Fruit fly (Drosophila melanogaster): Measurements from ENCODE around the gene Cp38.

Gene Cp38

DNA sequence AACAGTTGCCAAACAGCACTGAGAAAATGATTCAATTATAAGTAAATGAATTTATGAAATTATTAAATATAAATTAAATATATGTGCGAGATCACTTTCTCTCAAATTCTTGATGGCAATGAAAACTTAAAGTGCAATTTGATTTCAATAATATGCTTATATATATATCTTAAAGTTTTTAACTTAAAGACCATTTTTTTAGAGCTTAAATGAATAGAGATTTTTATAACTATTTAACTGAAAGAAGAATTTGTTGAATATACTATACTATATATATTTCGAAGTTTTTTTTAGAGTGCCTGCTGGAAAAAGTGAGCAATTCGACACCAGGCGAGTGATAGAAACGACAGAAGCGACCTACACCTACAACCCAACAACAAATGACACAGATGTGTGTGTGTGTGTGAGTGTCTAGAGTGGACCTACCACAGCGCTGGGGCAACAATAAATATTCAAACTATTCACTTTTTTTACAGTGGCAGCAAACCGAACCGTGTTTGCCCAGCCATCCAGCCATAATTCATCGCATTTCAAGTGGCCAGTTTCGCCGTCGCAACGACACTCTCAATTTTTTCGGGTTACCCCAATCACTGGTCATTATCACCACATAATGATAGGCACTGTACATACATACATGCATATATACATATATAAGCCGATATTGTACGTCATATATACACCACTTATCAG lies 36.6 kb upstream of the Cp38 start (continued):
- TF ChIP-seq CG9609 (GFP tag; optimal IDR thresholded peaks at IDR 0.05) (no peak), GATAe (GFP tag; conservative IDR thresholded peaks at IDR 0.05) (0 out of 2 replicates have a peak, but pooled peaks have one; percentile 17), Vsx1 (GFP tag; optimal IDR thresholded peaks at IDR 0.05) (no peak), BtbVII (GFP tag; optimal IDR thresholded peaks at IDR 0.05) (peak; percentile 11), CG17186 (GFP tag; optimal IDR thresholded peaks at IDR 0.05) (no peak), CG2116 (GFP tag; optimal IDR thresholded peaks at IDR 0.05) (peak; percentile 4), nerfin-2 (GFP tag; IDR thresholded peaks at IDR 0.05; ENCODE audit: partially characterized antibody) (no peak), CG15269 (tag; optimal IDR thresholded peaks at IDR 0.05) (peak; percentile 57), B-H2 (GFP tag; optimal IDR thresholded peaks at IDR 0.05) (no peak), Sox102F (GFP tag; optimal IDR thresholded peaks at IDR 0.05) (peak; percentile 72), fd102C (GFP tag; optimal IDR thresholded peaks at IDR 0.05) (no peak), Hmr (GFP tag; optimal IDR thresholded peaks at IDR 0.05) (peak; percentile 46), gcm (GFP tag; optimal IDR thresholded peaks at IDR 0.05) (peak; percentile 73), ara (GFP tag; IDR thresholded peaks at IDR 0.05) (no peak), CG14710 (tag; optimal IDR thresholded peaks at IDR 0.05) (peak; percentile 82), nom (GFP tag; optimal IDR thresholded peaks at IDR 0.05) (no peak), Six4 (GFP tag; optimal IDR thresholded peaks at IDR 0.05) (peak; percentile 17), CG32767 (GFP tag; IDR thresholded peaks at IDR 0.05) (no peak), luna (GFP tag; optimal IDR thresholded peaks at IDR 0.05) (no peak), sd (tag; optimal IDR thresholded peaks at IDR 0.05) (peak; percentile 20), dpn (GFP tag; optimal IDR thresholded peaks at IDR 0.05) (no peak), CG4360 (GFP tag; IDR thresholded peaks at IDR 0.05) (peak; percentile 49), toy (GFP tag; IDR thresholded peaks at IDR 0.05) (no peak), CG17328 (GFP tag; IDR thresholded peaks at IDR 0.05) (peak; percentile 64), vnd (GFP tag; IDR thresholded peaks at IDR 0.05; ENCODE audit: partially characterized antibody) (peak; percentile 39; the same call in 2 of the 3 replicates), CG30403 (GFP tag; optimal IDR thresholded peaks at IDR 0.05) (peak; percentile 36), CG18011 (GFP tag; optimal IDR thresholded peaks at IDR 0.05) (no peak), odd (GFP tag; optimal IDR thresholded peaks at IDR 0.05) (no peak), Abd-B (GFP tag; optimal IDR thresholded peaks at IDR 0.05) (peak; percentile 32), CG11456 (GFP tag; IDR thresholded peaks at IDR 0.05) (no peak), az2 (GFP tag; optimal IDR thresholded peaks at IDR 0.05) (peak; percentile 35), dmrt11E (tag; optimal IDR thresholded peaks at IDR 0.05) (peak; percentile 92), Hr39 (optimal IDR thresholded peaks at IDR 0.05) (no peak), CG4424 (GFP tag; optimal IDR thresholded peaks at IDR 0.05) (peak; percentile 49), ro (GFP tag; IDR thresholded peaks at IDR 0.05) (peak; percentile 14; the same call in 1 of the 2 replicates), Ada2b (GFP tag; IDR thresholded peaks at IDR 0.05) (no peak), gfzf (GFP tag; optimal IDR thresholded peaks at IDR 0.05) (no peak), Lim3 (GFP tag; IDR thresholded peaks at IDR 0.05) (no peak), Nf-YA (GFP tag; IDR thresholded peaks at IDR 0.05) (no peak), Lhr (GFP tag; optimal IDR thresholded peaks at IDR 0.05) (no peak), C15 (GFP tag; IDR thresholded peaks at IDR 0.05) (no peak), abd-A (tag; optimal IDR thresholded peaks at IDR 0.05) (no peak), CG2202 (tag; optimal IDR thresholded peaks at IDR 0.05) (no peak), CG6654 (GFP tag; optimal IDR thresholded peaks at IDR 0.05) (no peak), esg (GFP tag; conservative IDR thresholded peaks at IDR 0.05) (0 out of 2 replicates have a peak, but pooled peaks have one; percentile 17), D19B (GFP tag; optimal IDR thresholded peaks at IDR 0.05) (no peak), her (GFP tag; optimal IDR thresholded peaks at IDR 0.05) (no peak), CoRest (tag; optimal IDR thresholded peaks at IDR 0.05) (peak; percentile 77), CG6175 (GFP tag; IDR thresholded peaks at IDR 0.05) (0 out of 3 replicates have a peak, but pooled peaks have one; percentile 51)
